Fruit fly (Drosophila melanogaster): ENCODE results near the gene lds.

Gene lds

DNA sequence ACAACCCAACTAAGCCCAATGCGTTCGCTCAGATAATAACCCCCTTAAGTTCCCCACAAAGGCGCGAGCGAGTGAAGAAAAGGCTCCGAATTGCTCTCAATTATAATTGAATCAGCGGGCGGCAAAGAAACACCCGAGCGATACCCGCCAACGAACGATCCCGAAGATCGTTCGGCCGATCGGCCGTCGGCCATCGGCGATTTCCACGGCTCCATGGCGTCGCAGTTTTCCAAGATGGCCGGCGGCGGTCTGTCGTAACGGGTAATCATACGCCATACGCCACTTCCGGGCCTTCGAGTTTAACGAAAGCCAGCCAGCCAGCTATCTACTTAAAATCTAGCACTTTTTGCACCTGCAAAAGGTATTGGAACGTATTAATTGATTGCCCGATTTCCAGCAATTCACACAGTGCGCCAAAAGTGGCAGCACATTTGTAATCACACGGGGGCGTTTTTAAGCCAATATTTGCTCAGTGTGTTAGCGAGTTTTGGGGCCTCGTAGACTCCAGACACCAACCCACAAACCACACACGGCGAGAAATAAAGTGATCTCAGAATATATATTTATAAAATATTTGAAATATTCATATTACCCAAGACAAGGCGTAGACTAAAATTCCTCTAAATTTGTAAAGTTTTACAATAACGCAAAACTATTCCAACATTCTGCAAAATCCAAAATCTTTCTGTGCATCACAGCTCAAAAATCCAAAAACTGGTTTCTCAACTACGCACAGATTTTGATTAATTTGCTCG is 27.8 kb upstream of the lds start (continued):
- 0 out of 4 replicates have a peak, but pooled peaks have one; percentile 67 for TF ChIP-seq chinmo (GFP tag; IDR thresholded peaks at IDR 0.05; ENCODE audit: partially characterized antibody)
- TF ChIP-seq CG2199 (GFP tag; IDR thresholded peaks at IDR 0.05) = no peak
- TF ChIP-seq crc (GFP tag; optimal IDR thresholded peaks at IDR 0.05) = no peak
- TF ChIP-seq pita (GFP tag; optimal IDR thresholded peaks at IDR 0.05) = no peak
- no peak for TF ChIP-seq Chrac-16 (GFP tag; optimal IDR thresholded peaks at IDR 0.05)
- TF ChIP-seq Sin3A (optimal IDR thresholded peaks at IDR 0.05) = no peak
- peak; percentile 76 for TF ChIP-seq nom (GFP tag; optimal IDR thresholded peaks at IDR 0.05)
- peak; percentile 36; the same call in 1 of the 2 replicates for TF ChIP-seq CG31224 (GFP tag; IDR thresholded peaks at IDR 0.05)
- no peak for TF ChIP-seq ab (GFP tag; optimal IDR thresholded peaks at IDR 0.05)
- peak in 1 of 2 experiments; percentile 25 for TF ChIP-seq bsh (GFP tag; optimal IDR thresholded peaks at IDR 0.05)
- TF ChIP-seq hth (optimal IDR thresholded peaks at IDR 0.05) = no peak
- TF ChIP-seq Lim3 (GFP tag; IDR thresholded peaks at IDR 0.05) = no peak
- TF ChIP-seq CG18011 (GFP tag; optimal IDR thresholded peaks at IDR 0.05) = no peak
- TF ChIP-seq slbo (GFP tag; IDR thresholded peaks at IDR 0.05) = peak; percentile 79
- TF ChIP-seq CG7987 (GFP tag; optimal IDR thresholded peaks at IDR 0.05) = peak; percentile 49
- TF ChIP-seq nerfin-1 (tag; optimal IDR thresholded peaks at IDR 0.05) = no peak
- TF ChIP-seq br (optimal IDR thresholded peaks at IDR 0.05) = no peak
- 0 out of 3 replicates have a peak, but pooled peaks have one; percentile 20 for TF ChIP-seq CG3726 (GFP tag; IDR thresholded peaks at IDR 0.05)
- no peak for TF ChIP-seq CG9609 (GFP tag; optimal IDR thresholded peaks at IDR 0.05)
- no peak for TF ChIP-seq CG14860 (GFP tag; IDR thresholded peaks at IDR 0.05; ENCODE audit: partially characterized antibody)
- peak; percentile 26; the same call in 1 of the 3 replicates for TF ChIP-seq Mrtf (GFP tag; IDR thresholded peaks at IDR 0.05)
- no peak for TF ChIP-seq B-H2 (GFP tag; optimal IDR thresholded peaks at IDR 0.05)
- no peak for TF ChIP-seq her (GFP tag; optimal IDR thresholded peaks at IDR 0.05)
- no peak for TF ChIP-seq Bgb (GFP tag; IDR thresholded peaks at IDR 0.05; ENCODE audit: partially characterized antibody)
- TF ChIP-seq CG10209 (GFP tag; optimal IDR thresholded peaks at IDR 0.05) = no peak
- TF ChIP-seq CG10654 (GFP tag; optimal IDR thresholded peaks at IDR 0.05) = no peak
- 0 out of 2 replicates have a peak, but pooled peaks have one; percentile 33 for TF ChIP-seq CG32767 (GFP tag; IDR thresholded peaks at IDR 0.05)
- peak; percentile 69; the same call in 1 of the 2 replicates for TF ChIP-seq sob (GFP tag; IDR thresholded peaks at IDR 0.05)
- TF ChIP-seq tup (GFP tag; optimal IDR thresholded peaks at IDR 0.05) = no peak
- TF ChIP-seq CG17361 (GFP tag; IDR thresholded peaks at IDR 0.05) = peak; percentile 57; the same call in 2 of the 3 replicates
- TF ChIP-seq CG15601 (tag; optimal IDR thresholded peaks at IDR 0.05) = no peak
- TF ChIP-seq az2 (GFP tag; optimal IDR thresholded peaks at IDR 0.05) = no peak
- TF ChIP-seq CG12769 (tag; optimal IDR thresholded peaks at IDR 0.05) = peak; percentile 58
- no peak for TF ChIP-seq Ravus (GFP tag; IDR thresholded peaks at IDR 0.05)
- no peak for TF ChIP-seq D (optimal IDR thresholded peaks at IDR 0.05)
- no peak for TF ChIP-seq D (GFP tag; optimal IDR thresholded peaks at IDR 0.05)
- 0 out of 2 replicates have a peak, but pooled peaks have one; percentile 13 for TF ChIP-seq CG11696 (GFP tag; IDR thresholded peaks at IDR 0.05)
- no peak for TF ChIP-seq hbn (GFP tag; IDR thresholded peaks at IDR 0.05; ENCODE audit: partially characterized antibody)
- no peak for TF ChIP-seq sim (GFP tag; IDR thresholded peaks at IDR 0.05)
- no peak for TF ChIP-seq gro (GFP tag; optimal IDR thresholded peaks at IDR 0.05)
- TF ChIP-seq GATAe (GFP tag; conservative IDR thresholded peaks at IDR 0.05) = 0 out of 2 replicates have a peak, but pooled peaks have one; percentile 28
- TF ChIP-seq CoRest (tag; optimal IDR thresholded peaks at IDR 0.05) = peak; percentile 16
- no peak for TF ChIP-seq zf30C (GFP tag; optimal IDR thresholded peaks at IDR 0.05)
- peak; percentile 61 for TF ChIP-seq Atf6 (GFP tag; IDR thresholded peaks at IDR 0.05)
- TF ChIP-seq CG14014 (GFP tag; IDR thresholded peaks at IDR 0.05) = peak; percentile 42; the same call in 1 of the 2 replicates
- no peak for TF ChIP-seq Atf-2 (GFP tag; optimal IDR thresholded peaks at IDR 0.05)
- no peak for TF ChIP-seq ro (GFP tag; IDR thresholded peaks at IDR 0.05)
- TF ChIP-seq ssp (GFP tag; IDR thresholded peaks at IDR 0.05) = no peak
- no peak for TF ChIP-seq CG10979 (tag; optimal IDR thresholded peaks at IDR 0.05)
- TF ChIP-seq odd (GFP tag; optimal IDR thresholded peaks at IDR 0.05) = peak; percentile 36

Data from whole organism, embryonic.